Worm (Caenorhabditis elegans) whole organism, L4/young adult: ENCODE results near the gene wdr-31.

Source experiments
- W03F9.2 ChIP-seq: fragments of 150-350 bp; optimal IDR thresholded peaks from 2 replicates; lab custom pipeline; 2014; ENCODE audit warnings: missing biosample characterization, missing genetic modification characterization
- him-1 ChIP-seq: sonication (generic microtip); optimal IDR thresholded peaks from 2 replicates; lab custom pipeline; 2016; ENCODE audit warnings: missing genotype, missing genetic modification reagents, missing genetic modification characterization, missing compliant biosample characterization

DNA sequence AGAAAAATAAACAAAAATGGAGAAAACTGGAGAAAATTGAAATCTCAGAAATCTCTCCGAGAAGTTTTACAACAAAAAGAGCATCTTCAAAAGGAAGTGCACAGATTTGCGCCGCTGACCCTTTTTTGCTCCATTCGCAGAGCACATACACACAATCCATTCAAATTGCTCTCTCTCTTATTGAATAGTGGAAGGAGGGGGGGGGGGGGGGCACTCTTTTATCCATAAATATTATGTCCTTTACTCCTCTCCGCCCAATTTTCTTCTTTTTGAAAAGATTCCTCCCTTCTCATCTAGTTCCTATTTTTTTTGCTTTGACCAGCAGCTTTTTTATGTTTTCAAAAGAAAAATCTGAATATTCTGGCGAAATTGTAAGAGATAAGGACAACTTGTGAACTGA, 40.0 kb downstream of the wdr-31 start:
- TF ChIP-seq W03F9.2 (tag; lab: Kevin White, UChicago) (no peak), him-1 (tag; lab: Kevin White, UChicago) (no peak)
